Worm (Caenorhabditis elegans) whole organism, L1 larva: ENCODE data around the gene Y14H12B.1.

ENCODE experiments used
- C04F5.9 ChIP-seq: sonication (generic microtip); optimal IDR thresholded peaks from 2 replicates; lab custom pipeline; 2016; ENCODE audit warnings: missing genetic modification characterization, missing compliant biosample characterization
- C16A3.4 ChIP-seq: fragments of 150-350 bp; optimal IDR thresholded peaks from 2 replicates; lab custom pipeline; 2014; ENCODE audit warnings: missing biosample characterization, missing genetic modification characterization
- C34B4.2 ChIP-seq: sonication (generic microtip); optimal IDR thresholded peaks from 2 replicates; lab custom pipeline; 2017; ENCODE audit warnings: mild to moderate bottlenecking, missing genetic modification characterization, missing compliant biosample characterization
- aha-1 ChIP-seq: fragments of 150-350 bp; optimal IDR thresholded peaks from 2 replicates; lab custom pipeline; 2014; ENCODE audit warnings: missing biosample characterization, missing genetic modification characterization
- aly-2 ChIP-seq: fragments of 150-350 bp; optimal IDR thresholded peaks from 2 replicates; lab custom pipeline; 2014; ENCODE audit warnings: missing biosample characterization, missing genetic modification characterization
- blmp-1 ChIP-seq: fragments of 150-350 bp; optimal IDR thresholded peaks from 2 replicates; lab custom pipeline; 2014; ENCODE audit warnings: missing biosample characterization, missing genetic modification characterization
- ceh-88 ChIP-seq: fragments of 200-800 bp; sonication (Bioruptor generic); IDR thresholded peaks from 2 replicates; pipeline ENCODE4 v1.3.6; 2022; ENCODE audit warnings: missing genetic modification characterization, missing compliant biosample characterization
- efl-1 ChIP-seq, 4 experiments: fragments of 150-350 bp; optimal IDR thresholded peaks in 3 of 4; peaks in 1 of 4; 1 replicate in 1 of 4; 2 replicates in 3 of 4; lab custom pipeline; 2014; ENCODE audit warnings: missing biosample characterization in 2 of 4, missing genetic modification characterization in 2 of 4, missing genetic modification reagents in 2 of 4
- efl-3 ChIP-seq: fragments of 200-800 bp; sonication (Bioruptor generic); optimal IDR thresholded peaks from 2 replicates; lab custom pipeline; 2018; ENCODE audit warnings: mild to moderate bottlenecking, missing genetic modification characterization, missing compliant biosample characterization
- elt-2 ChIP-seq: sonication (generic microtip); optimal IDR thresholded peaks from 2 replicates; lab custom pipeline; 2016; ENCODE audit warnings: missing genetic modification characterization, mild to moderate bottlenecking, inconsistent platforms, missing compliant biosample characterization, missing genetic modification reagents
- fkh-4 ChIP-seq: sonication (generic microtip); optimal IDR thresholded peaks from 2 replicates; lab custom pipeline; 2016; ENCODE audit warnings: missing compliant biosample characterization, missing genetic modification characterization, borderline replicate concordance
- hlh-4 ChIP-seq: sonication (generic microtip); optimal IDR thresholded peaks from 2 replicates; lab custom pipeline; 2016; ENCODE audit warnings: mild to moderate bottlenecking, missing genetic modification characterization, missing compliant biosample characterization
- hpl-2 ChIP-seq: fragments of 150-350 bp; optimal IDR thresholded peaks from 2 replicates; lab custom pipeline; 2014; ENCODE audit warnings: missing biosample characterization, missing genetic modification reagents, missing genetic modification characterization
- irx-1 ChIP-seq: sonication (generic microtip); optimal IDR thresholded peaks from 2 replicates; lab custom pipeline; 2016; ENCODE audit warnings: missing genetic modification characterization, missing compliant biosample characterization
- lin-13 ChIP-seq: fragments of 150-350 bp; optimal IDR thresholded peaks from 2 replicates; lab custom pipeline; 2014; ENCODE audit warnings: missing biosample characterization, missing genetic modification reagents, missing genetic modification characterization
- lin-35 ChIP-seq, 2 experiments: fragments of 150-350 bp; optimal IDR thresholded peaks; 2 replicates each; lab custom pipeline; 2014; ENCODE audit warnings: missing biosample characterization in 2 of 2, missing genetic modification characterization in 2 of 2, missing genetic modification reagents in 2 of 2
- lin-39 ChIP-seq: fragments of 150-350 bp; optimal IDR thresholded peaks from 2 replicates; lab custom pipeline; 2014; ENCODE audit warnings: missing biosample characterization, missing genetic modification reagents, missing genetic modification characterization
- lsy-2 ChIP-seq, 2 experiments: fragments of 150-350 bp; optimal IDR thresholded peaks; 2 replicates each; lab custom pipeline; 2014; ENCODE audit warnings: missing biosample characterization in 2 of 2, missing genetic modification characterization in 2 of 2
- mep-1 ChIP-seq: fragments of 150-350 bp; optimal IDR thresholded peaks from 2 replicates; lab custom pipeline; 2014; ENCODE audit warnings: missing biosample characterization, missing genetic modification characterization
- nhr-19 ChIP-seq: fragments of 200-800 bp; sonication (Bioruptor generic); conservative IDR thresholded peaks from 2 replicates; pipeline ENCODE4 v1.3.6; 2022; ENCODE audit warnings: missing genetic modification characterization, missing compliant biosample characterization
- nhr-20 ChIP-seq: sonication (generic microtip); optimal IDR thresholded peaks from 2 replicates; lab custom pipeline; 2016; ENCODE audit warnings: mild to moderate bottlenecking, missing genetic modification characterization, missing compliant biosample characterization
- nhr-237 ChIP-seq: fragments of 150-350 bp; optimal IDR thresholded peaks from 2 replicates; lab custom pipeline; 2014; ENCODE audit warnings: missing biosample characterization, missing genetic modification characterization
- nhr-28 ChIP-seq: fragments of 150-350 bp; optimal IDR thresholded peaks from 2 replicates; lab custom pipeline; 2014; ENCODE audit warnings: missing biosample characterization, missing genetic modification characterization
- nhr-47 ChIP-seq: sonication (generic microtip); optimal IDR thresholded peaks from 2 replicates; lab custom pipeline; 2016; ENCODE audit warnings: mild to moderate bottlenecking, missing genetic modification characterization, moderate library complexity, missing compliant biosample characterization
- nhr-77 ChIP-seq: fragments of 150-350 bp; optimal IDR thresholded peaks from 2 replicates; lab custom pipeline; 2014; ENCODE audit warnings: missing biosample characterization, missing genetic modification characterization
- nhr-84 ChIP-seq: sonication (generic microtip); optimal IDR thresholded peaks from 2 replicates; lab custom pipeline; 2017; ENCODE audit warnings: missing biosample characterization, missing genetic modification characterization
- pax-3 ChIP-seq: fragments of 200-800 bp; sonication (Bioruptor generic); optimal IDR thresholded peaks from 2 replicates; lab custom pipeline; 2018; ENCODE audit warnings: mild to moderate bottlenecking, missing genetic modification characterization, moderate library complexity, missing compliant biosample characterization
- skn-1 ChIP-seq: fragments of 150-350 bp; optimal IDR thresholded peaks from 2 replicates; lab custom pipeline; 2014; ENCODE audit warnings: missing biosample characterization, missing genetic modification characterization
- snpc-4 ChIP-seq: fragments of 150-350 bp; optimal IDR thresholded peaks from 2 replicates; lab custom pipeline; 2014; ENCODE audit warnings: missing biosample characterization, missing genetic modification characterization
- sox-4 ChIP-seq: sonication (generic microtip); optimal IDR thresholded peaks from 2 replicates; lab custom pipeline; 2016; ENCODE audit warnings: missing genetic modification characterization, missing compliant biosample characterization
- sup-37 ChIP-seq: fragments of 200-800 bp; sonication (Bioruptor generic); optimal IDR thresholded peaks from 2 replicates; lab custom pipeline; 2018; ENCODE audit warnings: mild to moderate bottlenecking, missing genetic modification characterization, missing compliant biosample characterization
- unc-30 ChIP-seq: sonication (generic microtip); optimal IDR thresholded peaks from 2 replicates; lab custom pipeline; 2017; ENCODE audit warnings: missing biosample characterization, missing genetic modification characterization
- unc-86 ChIP-seq: sonication (generic microtip); optimal IDR thresholded peaks from 2 replicates; lab custom pipeline; 2016; ENCODE audit warnings: missing genetic modification characterization, missing compliant biosample characterization
- unc-98 ChIP-seq: fragments of 200-800 bp; sonication (Bioruptor generic); IDR thresholded peaks from 2 replicates; pipeline ENCODE4 v1.3.6; 2022; ENCODE audit warnings: missing genetic modification characterization, missing compliant biosample characterization
- zag-1 ChIP-seq: fragments of 150-350 bp; optimal IDR thresholded peaks from 2 replicates; lab custom pipeline; 2014; ENCODE audit warnings: missing biosample characterization, missing genetic modification characterization
- zip-4 ChIP-seq: fragments of 200-800 bp; sonication (Bioruptor generic); optimal IDR thresholded peaks from 2 replicates; lab custom pipeline; 2018; ENCODE audit warnings: mild to moderate bottlenecking, missing genetic modification characterization, moderate library complexity, missing compliant biosample characterization
- ztf-11 ChIP-seq, 2 experiments: sonication (generic microtip); optimal IDR thresholded peaks; 2 replicates each; lab custom pipeline; 2016 to 2017; ENCODE audit warnings: missing genetic modification characterization in 2 of 2, missing biosample characterization in 1 of 2, missing compliant biosample characterization in 1 of 2

Gene Y14H12B.1

ce11 chrII:3902798-3903197 is 31.4 kb upstream of the Y14H12B.1 start, which contains the start of gene F53C3.3:
Gene F53C3.3 (plus strand): TSS chrII:3902856.
- no peak for TF ChIP-seq unc-98 (GFP tag; lab: Robert Waterston, UW)
- TF ChIP-seq zag-1 (tag; lab: Kevin White, UChicago) = no peak
- no peak for TF ChIP-seq mep-1 (tag; lab: Kevin White, UChicago)
- no peak for TF ChIP-seq pax-3 (tag; lab: Kevin White, UChicago)
- TF ChIP-seq lin-39 (tag; lab: Kevin White, UChicago) = no peak
- no peak for TF ChIP-seq C16A3.4

- TF ChIP-seq ceh-88 (GFP tag; lab: Robert Waterston, UW) (no peak), hpl-2 (GFP tag; lab: Kevin White, UChicago) (no peak), snpc-4 (no peak), efl-3 (GFP tag; lab: Kevin White, UChicago) (no peak), nhr-77 (no peak), C34B4.2 (tag; lab: Kevin White, UChicago) (no peak), lsy-2 (tag; optimal IDR thresholded peaks at IDR 0.05; lab: Kevin White, UChicago) (no peak), sup-37 (no peak), unc-30 (tag; lab: Kevin White, UChicago) (no peak), hlh-4 (tag; lab: Kevin White, UChicago) (no peak), zip-4 (GFP tag; lab: Kevin White, UChicago) (no peak), lin-13 (GFP tag; lab: Kevin White, UChicago) (no peak), ztf-11 (tag; optimal IDR thresholded peaks at IDR 0.05; lab: Kevin White, UChicago) (no peak), aha-1 (tag; lab: Kevin White, UChicago) (no peak), sox-4 (tag; lab: Kevin White, UChicago) (no peak), nhr-28 (tag; lab: Kevin White, UChicago) (no peak), irx-1 (tag; lab: Kevin White, UChicago) (no peak), aly-2 (tag; lab: Kevin White, UChicago) (no peak)
Measured at ce11 chrII:3906615-3907190, 27.5 kb upstream of the Y14H12B.1 start, which contains the start of the genes F53C3.11 and fbxb-103. Gene F53C3.11 (minus strand): TSS chrII:3906715. Gene fbxb-103 (plus strand): TSS chrII:3907140.

- TF ChIP-seq pax-3 (tag; lab: Kevin White, UChicago) (no peak), nhr-237 (no peak), zag-1 (tag; lab: Kevin White, UChicago) (no peak), zip-4 (GFP tag; lab: Kevin White, UChicago) (no peak), nhr-20 (no peak), ceh-88 (GFP tag; lab: Robert Waterston, UW) (no peak), fkh-4 (tag; lab: Kevin White, UChicago) (no peak), unc-86 (tag; lab: Kevin White, UChicago) (no peak)
- TF ChIP-seq, all 84 proteins: peak for 0
Measured at ce11 chrII:3908135-3908534, 26.1 kb upstream of the Y14H12B.1 start.

- TF ChIP-seq nhr-84 (tag; lab: Kevin White, UChicago) (no peak), skn-1 (tag; lab: Kevin White, UChicago) (no peak), C04F5.9 (tag; lab: Kevin White, UChicago) (no peak), nhr-47 (tag; lab: Kevin White, UChicago) (no peak), nhr-19 (no peak), elt-2 (no peak), irx-1 (tag; lab: Kevin White, UChicago) (no peak)
Measured at ce11 chrII:3909301-3909700, 24.9 kb upstream of the Y14H12B.1 start.

ce11 chrII:3910737-3911136 is 23.5 kb upstream of the Y14H12B.1 start, which contains the start of gene bcmo-2:
Gene bcmo-2 (minus strand): TSS chrII:3910837.
- TF ChIP-seq blmp-1 (no peak), lin-35 (GFP tag; optimal IDR thresholded peaks at IDR 0.05; lab: Kevin White, UChicago) (no peak), efl-1 (optimal IDR thresholded peaks at IDR 0.05; lab: Kevin White, UChicago) (no peak), efl-1 (GFP tag; optimal IDR thresholded peaks at IDR 0.05 in 1 of 2; lab: Kevin White, UChicago) (peak in 1 of 2 experiments; percentile 69)
